Worm (Caenorhabditis elegans) whole organism, young adult: ENCODE measurements around the gene hap-1.

Experiments used
- B0035.1 ChIP-seq: sonication (generic microtip); optimal IDR thresholded peaks from 2 replicates; lab custom pipeline; 2016; ENCODE audit warnings: missing genetic modification characterization, mild to moderate bottlenecking, missing compliant biosample characterization, missing genotype, missing genetic modification reagents
- B0261.1 ChIP-seq: sonication (generic microtip); optimal IDR thresholded peaks from 2 replicates; lab custom pipeline; 2016; ENCODE audit warnings: mild to moderate bottlenecking, missing genetic modification characterization, moderate library complexity, missing compliant biosample characterization
- B0336.3 ChIP-seq: fragments of 200-800 bp; sonication (Bioruptor generic); IDR thresholded peaks from 2 replicates; pipeline ENCODE4 v1.3.6; 2022; ENCODE audit warnings: missing genetic modification characterization, missing compliant biosample characterization
- F33H1.4 ChIP-seq: fragments of 200-800 bp; sonication (Bioruptor generic); IDR thresholded peaks from 2 replicates; pipeline ENCODE4 v1.3.6; 2022; ENCODE audit warnings: missing genetic modification reagents, missing genetic modification characterization, missing compliant biosample characterization
- F49E8.2 ChIP-seq: sonication (generic microtip); optimal IDR thresholded peaks from 3 replicates; lab custom pipeline; 2017; ENCODE audit warnings: missing genetic modification characterization, mild to moderate bottlenecking, missing compliant biosample characterization, antibody characterized with exemption, moderate library complexity; ENCODE audit not compliant: insufficient read depth
- F57C9.4 ChIP-seq: sonication (generic microtip); optimal IDR thresholded peaks from 2 replicates; lab custom pipeline; 2017; ENCODE audit warnings: mild to moderate bottlenecking, missing genetic modification characterization, missing compliant biosample characterization
- K11D2.4 ChIP-seq: fragments of 200-800 bp; sonication (Bioruptor generic); IDR thresholded peaks from 2 replicates; pipeline ENCODE4 v1.3.6; 2022; ENCODE audit warnings: missing genetic modification reagents, missing genetic modification characterization, missing compliant biosample characterization
- T26A5.8 ChIP-seq: sonication (generic microtip); optimal IDR thresholded peaks from 2 replicates; lab custom pipeline; 2016; ENCODE audit warnings: missing genetic modification characterization, missing compliant biosample characterization
- ama-1 ChIP-seq, 3 experiments: fragments of 150-350 bp in 1 of 3; sonication (generic microtip) in 2 of 3; optimal IDR thresholded peaks; 2 replicates each; lab custom pipeline; 2014 to 2018; ENCODE audit warnings: missing biosample characterization in 2 of 3, missing genetic modification characterization in 2 of 3, missing genetic modification reagents in 2 of 3
- aptf-2 ChIP-seq: fragments of 200-800 bp; sonication (Bioruptor generic); conservative IDR thresholded peaks from 2 replicates; pipeline ENCODE4 v1.3.6; 2022; ENCODE audit warnings: missing genetic modification reagents, missing genetic modification characterization, missing compliant biosample characterization
- aptf-3 ChIP-seq: fragments of 200-800 bp; sonication (Bioruptor generic); IDR thresholded peaks from 2 replicates; pipeline ENCODE4 v1.3.6; 2022; ENCODE audit warnings: missing genetic modification characterization, missing compliant biosample characterization
- atf-7 ChIP-seq: sonication (generic microtip); optimal IDR thresholded peaks from 2 replicates; lab custom pipeline; 2017; ENCODE audit warnings: mild to moderate bottlenecking, missing genetic modification characterization, missing compliant biosample characterization
- athp-1 ChIP-seq: sonication (generic microtip); optimal IDR thresholded peaks from 2 replicates; lab custom pipeline; 2017; ENCODE audit warnings: mild to moderate bottlenecking, missing genetic modification characterization, missing compliant biosample characterization
- cebp-2 ChIP-seq: fragments of 200-800 bp; sonication (Bioruptor generic); IDR thresholded peaks from 2 replicates; pipeline ENCODE4 v1.3.6; 2022; ENCODE audit warnings: missing genetic modification characterization, missing compliant biosample characterization
- ceh-79 ChIP-seq: sonication (generic microtip); optimal IDR thresholded peaks from 2 replicates; lab custom pipeline; 2017; ENCODE audit warnings: mild to moderate bottlenecking, missing genetic modification characterization, missing compliant biosample characterization
- chd-7 ChIP-seq: sonication (generic microtip); optimal IDR thresholded peaks from 2 replicates; lab custom pipeline; 2016; ENCODE audit warnings: mild to moderate bottlenecking, missing genetic modification characterization, moderate library complexity, missing compliant biosample characterization
- dpff-1 ChIP-seq: sonication (generic microtip); optimal IDR thresholded peaks from 2 replicates; lab custom pipeline; 2017; ENCODE audit warnings: mild to moderate bottlenecking, missing genetic modification characterization, missing compliant biosample characterization
- efl-1 ChIP-seq: fragments of 150-350 bp; optimal IDR thresholded peaks from 2 replicates; lab custom pipeline; 2014; ENCODE audit warnings: missing biosample characterization, missing genetic modification reagents, missing genetic modification characterization
- hlh-26 ChIP-seq: fragments of 200-800 bp; sonication (Bioruptor generic); conservative IDR thresholded peaks from 2 replicates; pipeline ENCODE4 v1.3.6; 2022; ENCODE audit warnings: missing genetic modification reagents, missing genetic modification characterization, missing compliant biosample characterization
- hrde-1 ChIP-seq: sonication (generic microtip); optimal IDR thresholded peaks from 2 replicates; lab custom pipeline; 2016; ENCODE audit warnings: missing genetic modification characterization, mild to moderate bottlenecking, missing compliant biosample characterization, moderate library complexity, missing genotype, missing genetic modification reagents, borderline replicate concordance
- hsf-1 ChIP-seq: fragments of 200-800 bp; sonication (Bioruptor generic); IDR thresholded peaks from 2 replicates; pipeline ENCODE4 v1.3.6; 2022; ENCODE audit warnings: missing genetic modification reagents, missing genetic modification characterization, missing compliant biosample characterization
- let-607 ChIP-seq, 2 experiments: fragments of 200-800 bp in 1 of 2; sonication (Bioruptor generic) in 1 of 2; sonication (generic microtip) in 1 of 2; optimal IDR thresholded peaks; 2 replicates each; lab custom pipeline; 2016 to 2018; ENCODE audit warnings: mild to moderate bottlenecking in 2 of 2, missing compliant biosample characterization in 2 of 2, missing genetic modification characterization in 2 of 2, moderate library complexity in 2 of 2, missing genotype in 1 of 2
- lin-26 ChIP-seq: fragments of 200-800 bp; sonication (Bioruptor generic); IDR thresholded peaks from 2 replicates; pipeline ENCODE4 v1.3.6; 2022; ENCODE audit warnings: missing genetic modification reagents, missing genetic modification characterization, missing compliant biosample characterization
- lsl-1 ChIP-seq: fragments of 200-800 bp; sonication (Bioruptor generic); optimal IDR thresholded peaks from 2 replicates; lab custom pipeline; 2018; ENCODE audit warnings: mild to moderate bottlenecking, missing genetic modification characterization, moderate library complexity, missing compliant biosample characterization
- madf-10 ChIP-seq: sonication (generic microtip); optimal IDR thresholded peaks from 2 replicates; lab custom pipeline; 2016; ENCODE audit warnings: mild to moderate bottlenecking, missing genetic modification characterization, missing compliant biosample characterization
- madf-3 ChIP-seq: fragments of 200-800 bp; sonication (Bioruptor generic); IDR thresholded peaks from 2 replicates; pipeline ENCODE4 v1.3.6; 2022; ENCODE audit warnings: missing genetic modification reagents, missing genetic modification characterization, missing compliant biosample characterization
- madf-8 ChIP-seq: fragments of 200-800 bp; sonication (Bioruptor generic); conservative IDR thresholded peaks from 2 replicates; pipeline ENCODE4 v1.3.6; 2022; ENCODE audit warnings: missing genetic modification reagents, missing genetic modification characterization, missing compliant biosample characterization
- mcd-1 ChIP-seq: fragments of 200-800 bp; sonication (Bioruptor generic); IDR thresholded peaks from 2 replicates; pipeline ENCODE4 v1.3.6; 2022; ENCODE audit warnings: missing genetic modification reagents, missing genetic modification characterization, missing compliant biosample characterization
- mxl-1 ChIP-seq: sonication (generic microtip); optimal IDR thresholded peaks from 2 replicates; lab custom pipeline; 2016; ENCODE audit warnings: missing genetic modification characterization, missing compliant biosample characterization
- nhr-120 ChIP-seq: fragments of 200-800 bp; sonication (Bioruptor generic); IDR thresholded peaks from 2 replicates; pipeline ENCODE4 v1.3.6; 2022; ENCODE audit warnings: missing genetic modification characterization, missing compliant biosample characterization
- repo-1 ChIP-seq: sonication (generic microtip); optimal IDR thresholded peaks from 2 replicates; lab custom pipeline; 2017; ENCODE audit warnings: mild to moderate bottlenecking, missing genetic modification characterization, missing compliant biosample characterization
- rpc-1 ChIP-seq, 2 experiments: fragments of 150-350 bp in 1 of 2; sonication (generic microtip) in 1 of 2; optimal IDR thresholded peaks; 2 replicates each; lab custom pipeline; 2014 to 2018; ENCODE audit warnings: missing biosample characterization in 1 of 2, missing genetic modification characterization in 1 of 2, missing genetic modification reagents in 1 of 2, missing genotype in 1 of 2
- sdz-38 ChIP-seq: sonication (generic microtip); optimal IDR thresholded peaks from 2 replicates; lab custom pipeline; 2016; ENCODE audit warnings: missing genotype, missing genetic modification characterization, missing compliant biosample characterization
- snpc-4 ChIP-seq, 5 experiments: fragments of 150-350 bp in 1 of 5; sonication (generic microtip) in 4 of 5; optimal IDR thresholded peaks; 2 replicates each; lab custom pipeline; 2014 to 2018; ENCODE audit warnings: missing genetic modification characterization in 5 of 5, missing biosample characterization in 3 of 5, antibody characterized with exemption in 2 of 5, mild to moderate bottlenecking in 2 of 5, missing compliant biosample characterization in 2 of 5, missing genotype in 2 of 5, moderate library complexity in 2 of 5, missing genetic modification reagents in 1 of 5
- tbp1 ChIP-seq: fragments of 200-800 bp; sonication (Bioruptor generic); optimal IDR thresholded peaks from 2 replicates; lab custom pipeline; 2018; ENCODE audit warnings: mild to moderate bottlenecking, missing genetic modification characterization, missing compliant biosample characterization
- tlf-1 ChIP-seq: fragments of 200-800 bp; sonication (Bioruptor generic); optimal IDR thresholded peaks from 2 replicates; lab custom pipeline; 2018; ENCODE audit warnings: mild to moderate bottlenecking, missing genetic modification characterization, missing compliant biosample characterization
- unc-62 ChIP-seq: fragments of 150-350 bp; optimal IDR thresholded peaks from 2 replicates; lab custom pipeline; 2014; ENCODE audit warnings: missing biosample characterization, missing genetic modification reagents, missing genetic modification characterization
- zim-3 ChIP-seq: sonication (generic microtip); optimal IDR thresholded peaks from 2 replicates; lab custom pipeline; 2017; ENCODE audit warnings: mild to moderate bottlenecking, missing genetic modification characterization, moderate library complexity, missing compliant biosample characterization
- ztf-6 ChIP-seq: fragments of 200-800 bp; sonication (Bioruptor generic); IDR thresholded peaks from 2 replicates; pipeline ENCODE4 v1.3.6; 2022; ENCODE audit warnings: missing genetic modification reagents, missing genetic modification characterization, missing compliant biosample characterization

Gene hap-1

ce11 chrIII:5273396-5273857 is 9.7 kb downstream of the hap-1 start, which contains the start of gene ztf-8 (continued):
- no peak for TF ChIP-seq mcd-1
- TF ChIP-seq tbp1 (GFP tag; lab: Kevin White, UChicago) = peak; percentile 13
- TF ChIP-seq sdz-38 = no peak
- TF ChIP-seq hlh-26 (GFP tag; lab: Robert Waterston, UW) = no peak
- no peak for TF ChIP-seq ztf-6
- no peak for TF ChIP-seq K11D2.4
- TF ChIP-seq zim-3 (tag; lab: Kevin White, UChicago) = peak; percentile 31
- TF ChIP-seq lsl-1 = no peak
- peak; percentile 2 for TF ChIP-seq B0261.1 (tag; lab: Kevin White, UChicago)
- no peak for TF ChIP-seq ceh-79 (tag; lab: Kevin White, UChicago)
- TF ChIP-seq madf-10 (tag; lab: Kevin White, UChicago) = no peak
- no peak for TF ChIP-seq madf-8
- TF ChIP-seq F49E8.2 (tag; lab: Kevin White, UChicago) = peak; percentile 75
- TF ChIP-seq aptf-2 (GFP tag; lab: Robert Waterston, UW) = no peak
- peak; percentile 41 for TF ChIP-seq dpff-1
- TF ChIP-seq aptf-3 (GFP tag; lab: Robert Waterston, UW) = 0 out of 2 replicates have a peak, but pooled peaks have one; percentile 22
- 0 out of 2 replicates have a peak, but pooled peaks have one; percentile 51 for TF ChIP-seq madf-3
- no peak for TF ChIP-seq rpc-1 (optimal IDR thresholded peaks at IDR 0.05; lab: Kevin White, UChicago)
- TF ChIP-seq rpc-1 (tag; optimal IDR thresholded peaks at IDR 0.05; lab: Kevin White, UChicago) = no peak
- TF ChIP-seq unc-62 (GFP tag; lab: Kevin White, UChicago) = no peak
- TF ChIP-seq snpc-4 (GFP tag; optimal IDR thresholded peaks at IDR 0.05; lab: Kevin White, UChicago) = no peak
- TF ChIP-seq snpc-4 (tag; optimal IDR thresholded peaks at IDR 0.05; lab: Kevin White, UChicago) = peak in 1 of 4 experiments; percentile 29
- TF ChIP-seq chd-7 = no peak
- peak; percentile 29 for TF ChIP-seq tlf-1 (GFP tag; lab: Kevin White, UChicago)
- TF ChIP-seq let-607 (tag; optimal IDR thresholded peaks at IDR 0.05; lab: Kevin White, UChicago) = no peak
- TF ChIP-seq repo-1 (tag; lab: Kevin White, UChicago) = peak; percentile 79
- TF ChIP-seq ama-1 (optimal IDR thresholded peaks at IDR 0.05; lab: Kevin White, UChicago) = peak; percentile 37
- TF ChIP-seq ama-1 (GFP tag; optimal IDR thresholded peaks at IDR 0.05; lab: Kevin White, UChicago) = peak in 1 of 2 experiments; percentile 5
- peak; percentile 31 for TF ChIP-seq atf-7 (tag; lab: Kevin White, UChicago)
- no peak for TF ChIP-seq nhr-120 (GFP tag; lab: Robert Waterston, UW)
- TF ChIP-seq B0035.1 (tag; lab: Kevin White, UChicago) = no peak
- no peak; the same call in 1 of the 2 replicates for TF ChIP-seq F33H1.4
- peak; percentile 30 for TF ChIP-seq T26A5.8 (tag; lab: Kevin White, UChicago)
- TF ChIP-seq mxl-1 (tag; lab: Kevin White, UChicago) = no peak
- TF ChIP-seq, all 124 proteins: peak for 31

DNA sequence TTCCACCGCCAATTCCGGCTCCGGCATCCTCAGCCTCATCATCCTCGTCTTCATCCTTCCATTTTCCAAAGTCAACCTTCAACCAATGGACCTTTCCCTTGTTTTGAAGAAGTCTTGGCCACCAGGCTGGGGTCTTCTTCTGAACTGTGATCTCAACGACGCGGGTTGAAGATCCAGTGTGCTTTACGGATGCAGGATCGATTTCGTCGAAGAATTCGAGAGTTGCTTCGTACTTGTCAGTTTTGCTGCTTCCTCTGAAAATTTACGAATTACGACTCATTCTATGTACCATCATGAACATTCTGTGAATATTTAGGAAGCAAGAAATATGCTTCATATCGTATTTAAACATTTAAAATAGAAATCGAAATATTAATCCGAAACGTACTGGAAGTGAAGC is 10.5 kb downstream of the hap-1 start:
- TF ChIP-seq F57C9.4 = no peak
- TF ChIP-seq cebp-2 (GFP tag; lab: Robert Waterston, UW) = 0 out of 2 replicates have a peak, but pooled peaks have one; percentile 50
- no peak for TF ChIP-seq hrde-1 (tag; lab: Kevin White, UChicago)
- peak; percentile 27; the same call in 1 of the 2 replicates for TF ChIP-seq hsf-1 (GFP tag; lab: Robert Waterston, UW)
- TF ChIP-seq efl-1 (GFP tag; lab: Kevin White, UChicago) = no peak
- no peak for TF ChIP-seq athp-1 (tag; lab: Kevin White, UChicago)
- peak; percentile 37 for TF ChIP-seq lin-26 (GFP tag; lab: Robert Waterston, UW)
- TF ChIP-seq madf-3 = 0 out of 2 replicates have a peak, but pooled peaks have one; percentile 58
- peak; percentile 17; the same call in 1 of the 2 replicates for TF ChIP-seq mcd-1
- no peak for TF ChIP-seq zim-3 (tag; lab: Kevin White, UChicago)
- TF ChIP-seq B0336.3 (GFP tag; lab: Robert Waterston, UW) = peak; percentile 25; the same call in 1 of the 2 replicates
